Worm (Caenorhabditis elegans): ENCODE results near the gene etr-1.
A peak's percentile ranks its signal among the peaks of the same experiment; 100 is the strongest.

Gene etr-1

ce11 chrII:160561-161123 is 1.5 kb upstream of the etr-1 start (continued):
- no peak for TF ChIP-seq efl-3 (GFP tag; optimal IDR thresholded peaks at IDR 0.05)
- TF ChIP-seq blmp-1 (tag; optimal IDR thresholded peaks at IDR 0.05): no peak
- TF ChIP-seq sptf-1 (tag; optimal IDR thresholded peaks at IDR 0.05): no peak
- no peak for TF ChIP-seq elt-3 (tag; optimal IDR thresholded peaks at IDR 0.05)
- peak; percentile 69 for TF ChIP-seq nhr-71 (tag; optimal IDR thresholded peaks at IDR 0.05)
- no peak for TF ChIP-seq ceh-63 (GFP tag; optimal IDR thresholded peaks at IDR 0.05)
- TF ChIP-seq ztf-11 (tag; optimal IDR thresholded peaks at IDR 0.05): no peak
- TF ChIP-seq efl-1 (optimal IDR thresholded peaks at IDR 0.05): no peak
- TF ChIP-seq efl-1 (GFP tag; optimal IDR thresholded peaks at IDR 0.05 in 1 of 2): peak in 1 of 2 experiments; percentile 37
- no peak for TF ChIP-seq C04F5.9 (tag; optimal IDR thresholded peaks at IDR 0.05)
- no peak for TF ChIP-seq unc-62 (GFP tag; optimal IDR thresholded peaks at IDR 0.05)
- TF ChIP-seq unc-98 (GFP tag; IDR thresholded peaks at IDR 0.05): no peak
- no peak for TF ChIP-seq tlp-1 (tag; optimal IDR thresholded peaks at IDR 0.05)
- no peak for TF ChIP-seq C34B4.2 (tag; optimal IDR thresholded peaks at IDR 0.05)
- no peak for TF ChIP-seq isw-1 (GFP tag; IDR thresholded peaks at IDR 0.05)
- peak; percentile 27 for TF ChIP-seq nhr-47 (tag; optimal IDR thresholded peaks at IDR 0.05)
- TF ChIP-seq vab-15 (tag; optimal IDR thresholded peaks at IDR 0.05): no peak
- no peak for TF ChIP-seq snpc-4 (tag; optimal IDR thresholded peaks at IDR 0.05)
- TF ChIP-seq mef-2 (tag; optimal IDR thresholded peaks at IDR 0.05): no peak

- peak; percentile 72 for TF ChIP-seq rnt-1 (tag; optimal IDR thresholded peaks at IDR 0.05)
- peak; percentile 19 for TF ChIP-seq nhr-20 (tag; optimal IDR thresholded peaks at IDR 0.05)
- TF ChIP-seq nhr-71 (tag; optimal IDR thresholded peaks at IDR 0.05): peak; percentile 71
- TF ChIP-seq nhr-85 (tag): no peak
- TF ChIP-seq xbp-1 (tag; optimal IDR thresholded peaks at IDR 0.05): peak; percentile 47
- TF ChIP-seq efl-1 (optimal IDR thresholded peaks at IDR 0.05): peak in 1 of 2 experiments; percentile 22
- peak in 1 of 2 experiments; percentile 92 for TF ChIP-seq efl-1 (GFP tag; optimal IDR thresholded peaks at IDR 0.05 in 1 of 2)
- no peak for TF ChIP-seq zip-4 (GFP tag; optimal IDR thresholded peaks at IDR 0.05)
- peak; percentile 4 for TF ChIP-seq tbx-2 (tag; optimal IDR thresholded peaks at IDR 0.05)
- TF ChIP-seq nhr-19 (GFP tag; conservative IDR thresholded peaks at IDR 0.05): peak; percentile 51
- TF ChIP-seq mep-1 (tag; optimal IDR thresholded peaks at IDR 0.05): no peak
- TF ChIP-seq snu-23 (GFP tag; optimal IDR thresholded peaks at IDR 0.05): peak; percentile 48
- peak; percentile 8 for TF ChIP-seq lin-39 (tag; optimal IDR thresholded peaks at IDR 0.05)
- peak; percentile 77 for TF ChIP-seq lin-14 (GFP tag; optimal IDR thresholded peaks at IDR 0.05)
- TF ChIP-seq lsy-2 (tag; optimal IDR thresholded peaks at IDR 0.05): peak; percentile 31 to 41
- peak; percentile 32 for TF ChIP-seq dsc-1 (tag; optimal IDR thresholded peaks at IDR 0.05)
Measured at ce11 chrII:161275-161674, 899 bp upstream of the etr-1 start.

- TF ChIP-seq mep-1 (tag; optimal IDR thresholded peaks at IDR 0.05): no peak
- no peak for TF ChIP-seq tlp-1 (tag; optimal IDR thresholded peaks at IDR 0.05)
- TF ChIP-seq ceh-82 (tag; optimal IDR thresholded peaks at IDR 0.05): no peak
- TF ChIP-seq aly-2 (tag; optimal IDR thresholded peaks at IDR 0.05): no peak
- TF ChIP-seq rnt-1 (tag; optimal IDR thresholded peaks at IDR 0.05): no peak
- no peak for TF ChIP-seq nhr-28 (tag; optimal IDR thresholded peaks at IDR 0.05)
- TF ChIP-seq ces-1 (GFP tag; optimal IDR thresholded peaks at IDR 0.05): no peak
- TF ChIP-seq unc-98 (GFP tag; IDR thresholded peaks at IDR 0.05): no peak
- TF ChIP-seq unc-30 (tag; optimal IDR thresholded peaks at IDR 0.05): no peak
- no peak for TF ChIP-seq lin-13 (GFP tag; optimal IDR thresholded peaks at IDR 0.05)
- no peak for TF ChIP-seq unc-86 (tag; optimal IDR thresholded peaks at IDR 0.05)
- peak; percentile 37 for TF ChIP-seq lin-14 (GFP tag; optimal IDR thresholded peaks at IDR 0.05)
- no peak for TF ChIP-seq dsc-1 (tag; optimal IDR thresholded peaks at IDR 0.05)
- no peak for TF ChIP-seq ztf-11 (tag; optimal IDR thresholded peaks at IDR 0.05)
- TF ChIP-seq jun-1 (tag; optimal IDR thresholded peaks at IDR 0.05): no peak
- TF ChIP-seq lin-15B (tag; optimal IDR thresholded peaks at IDR 0.05): no peak
- TF ChIP-seq skn-1 (tag; optimal IDR thresholded peaks at IDR 0.05): no peak
- TF ChIP-seq efl-1 (optimal IDR thresholded peaks at IDR 0.05): no peak
- peak in 1 of 2 experiments; percentile 76 for TF ChIP-seq efl-1 (GFP tag; optimal IDR thresholded peaks at IDR 0.05 in 1 of 2)
- no peak for TF ChIP-seq nhr-90 (tag; optimal IDR thresholded peaks at IDR 0.05; ENCODE audit: poor library complexity)
- TF ChIP-seq blmp-1 (tag; optimal IDR thresholded peaks at IDR 0.05): no peak
- no peak for TF ChIP-seq ceh-63 (GFP tag; optimal IDR thresholded peaks at IDR 0.05)
- no peak for TF ChIP-seq irx-1 (tag; optimal IDR thresholded peaks at IDR 0.05)
- peak; percentile 68 for TF ChIP-seq nhr-85 (tag)
- no peak for TF ChIP-seq ceh-90 (tag; optimal IDR thresholded peaks at IDR 0.05)
- TF ChIP-seq zip-4 (GFP tag; optimal IDR thresholded peaks at IDR 0.05): no peak
- TF ChIP-seq lin-35 (GFP tag; optimal IDR thresholded peaks at IDR 0.05): no peak
- no peak for TF ChIP-seq nhr-71 (tag; optimal IDR thresholded peaks at IDR 0.05)
- peak in 1 of 6 experiments; percentile 9 for TF ChIP-seq elt-3 (tag; optimal IDR thresholded peaks at IDR 0.05)
- no peak for TF ChIP-seq ceh-88 (GFP tag; IDR thresholded peaks at IDR 0.05)
- no peak for TF ChIP-seq lir-3 (tag; optimal IDR thresholded peaks at IDR 0.05; ENCODE audit: poor library complexity)
Measured at ce11 chrII:163229-163628, 1.1 kb downstream of the etr-1 start.
